Fruit fly (Drosophila melanogaster): ENCODE results near the gene Rdl.

DNA sequence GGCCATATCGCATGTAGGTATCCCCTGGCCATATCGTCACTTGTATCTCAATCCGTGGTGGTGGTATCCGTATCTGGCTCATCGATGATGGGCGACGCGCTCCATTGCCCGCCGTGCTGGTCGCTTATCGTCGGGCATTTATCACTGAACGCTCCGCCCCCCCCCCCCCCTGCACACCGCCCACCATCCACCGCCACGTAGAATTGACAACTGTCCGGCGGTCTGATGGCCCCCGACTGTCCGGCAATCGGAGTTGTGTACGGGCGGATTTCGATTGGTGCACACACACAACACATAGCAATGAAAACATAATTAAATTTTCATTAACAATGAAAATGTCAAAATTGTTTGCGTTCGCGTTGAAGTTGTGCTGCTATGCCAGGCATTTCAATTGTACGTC is 67.5 kb downstream of the Rdl start:
- no peak for TF ChIP-seq CG8478 (optimal IDR thresholded peaks at IDR 0.05)
- no peak for TF ChIP-seq CTCF (optimal IDR thresholded peaks at IDR 0.05)
